Fruit fly (Drosophila melanogaster): Measurements from ENCODE around the gene RpL40.

The RpL40 gene

DNA sequence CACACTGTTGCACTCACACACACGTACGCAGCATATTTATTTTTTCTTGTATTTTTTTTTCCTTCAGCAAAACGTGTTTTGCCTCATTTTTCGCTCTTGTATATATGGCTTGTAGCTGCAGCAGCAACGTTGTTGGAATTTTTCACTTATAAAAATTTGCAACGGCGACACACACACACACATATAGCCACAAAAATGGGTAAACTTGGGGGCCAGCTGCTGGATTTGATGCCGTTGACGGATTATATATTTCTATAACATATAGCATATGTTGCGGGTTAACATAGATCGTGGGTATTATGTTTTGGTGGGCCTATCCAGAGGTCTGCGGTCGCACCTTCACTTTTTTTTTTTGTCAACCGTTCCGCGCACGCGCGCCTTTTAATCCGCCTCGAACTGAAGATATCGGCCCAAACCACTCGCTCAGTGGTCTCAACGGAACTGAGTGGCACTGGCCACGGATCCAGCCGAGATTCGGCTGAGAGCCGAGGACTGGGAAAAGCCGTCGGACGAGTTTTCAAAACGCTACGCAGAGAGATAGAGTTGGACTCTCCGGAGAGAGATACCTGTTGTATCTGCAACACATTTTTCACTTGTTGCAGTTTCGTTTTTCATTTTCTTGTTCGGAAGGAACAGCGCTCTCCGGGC is 6.0 kb upstream of the RpL40 start, which contains the start of gene ft:
Gene ft (minus strand): TSS at position 443 of the 648 bp plus-strand sequence.
- TF ChIP-seq Hr96 (GFP tag; optimal IDR thresholded peaks at IDR 0.05) (no peak), CG12768 (GFP tag; optimal IDR thresholded peaks at IDR 0.05) (no peak), Crg-1 (GFP tag; optimal IDR thresholded peaks at IDR 0.05) (no peak), Clk (GFP tag; optimal IDR thresholded peaks at IDR 0.05) (no peak), cnc (optimal IDR thresholded peaks at IDR 0.05) (no peak), bab1 (GFP tag; optimal IDR thresholded peaks at IDR 0.05) (no peak), pad (GFP tag; optimal IDR thresholded peaks at IDR 0.05) (no peak), cic (GFP tag; optimal IDR thresholded peaks at IDR 0.05) (no peak), kay (GFP tag; ENCODE audit: borderline replicate concordance) (no peak), CG14711 (tag; optimal IDR thresholded peaks at IDR 0.05) (no peak), CG1620 (GFP tag; optimal IDR thresholded peaks at IDR 0.05) (no peak), CG33017 (tag; optimal IDR thresholded peaks at IDR 0.05) (no peak), CG5204 (GFP tag; optimal IDR thresholded peaks at IDR 0.05) (no peak), tj (GFP tag; optimal IDR thresholded peaks at IDR 0.05) (no peak), toe (GFP tag; optimal IDR thresholded peaks at IDR 0.05) (no peak), CG7045 (GFP tag; optimal IDR thresholded peaks at IDR 0.05) (no peak), ovo (GFP tag; optimal IDR thresholded peaks at IDR 0.05) (no peak)

DNA sequence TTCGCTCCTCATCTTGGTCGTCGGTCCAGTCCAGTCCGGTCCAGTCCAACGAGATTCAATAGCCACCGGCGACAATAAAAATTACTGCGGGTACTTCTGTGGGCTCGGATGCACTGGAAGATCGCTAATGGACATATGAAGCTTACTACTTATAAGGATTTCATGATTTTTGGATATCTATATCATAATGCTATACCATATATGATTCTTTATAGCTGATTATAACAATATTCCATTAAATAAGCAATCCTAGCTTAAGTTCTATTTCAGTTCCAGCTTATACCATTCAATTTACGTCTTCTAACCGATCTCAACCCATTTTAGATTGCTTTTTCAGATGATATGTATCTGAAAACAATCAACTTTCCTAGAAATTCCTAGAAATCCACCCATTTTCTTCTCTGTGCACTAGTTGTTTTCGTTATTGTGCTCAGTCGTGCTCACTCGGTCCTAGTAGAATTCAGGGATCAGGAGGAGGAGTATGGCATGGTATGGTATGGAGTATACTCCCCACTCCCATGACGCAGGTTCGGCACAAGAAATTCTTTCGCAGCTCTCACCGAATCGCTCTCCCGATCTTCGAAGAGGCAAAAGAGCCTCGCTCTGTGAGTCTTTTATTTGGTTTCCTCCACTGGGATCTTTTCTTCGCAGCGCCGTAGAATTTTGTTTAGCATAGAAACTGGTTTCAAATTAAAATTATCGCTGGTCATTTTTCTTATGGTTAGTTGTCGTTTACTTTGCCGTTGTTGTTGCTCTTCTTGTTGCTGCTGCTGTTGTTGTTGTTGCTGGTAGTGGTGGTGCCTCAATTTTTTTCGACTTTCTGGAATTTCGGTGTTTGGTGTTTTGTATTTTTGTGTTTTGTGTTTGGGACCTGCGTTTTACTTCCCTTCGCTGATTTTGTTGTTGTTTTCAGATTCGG is 5.2 kb upstream of the RpL40 start:
- TF ChIP-seq CG33017 (tag; optimal IDR thresholded peaks at IDR 0.05): no peak
- TF ChIP-seq CG7101 (tag; optimal IDR thresholded peaks at IDR 0.05): no peak
- TF ChIP-seq CG5204 (GFP tag; optimal IDR thresholded peaks at IDR 0.05): no peak
- no peak for TF ChIP-seq toe (GFP tag; optimal IDR thresholded peaks at IDR 0.05)
- TF ChIP-seq kay (GFP tag; ENCODE audit: borderline replicate concordance): no peak
- no peak for TF ChIP-seq Clk (GFP tag; optimal IDR thresholded peaks at IDR 0.05)
- TF ChIP-seq tj (GFP tag; optimal IDR thresholded peaks at IDR 0.05): no peak
- no peak for TF ChIP-seq CG11617 (GFP tag; optimal IDR thresholded peaks at IDR 0.05)
- TF ChIP-seq CG1620 (GFP tag; optimal IDR thresholded peaks at IDR 0.05): no peak

DNA sequence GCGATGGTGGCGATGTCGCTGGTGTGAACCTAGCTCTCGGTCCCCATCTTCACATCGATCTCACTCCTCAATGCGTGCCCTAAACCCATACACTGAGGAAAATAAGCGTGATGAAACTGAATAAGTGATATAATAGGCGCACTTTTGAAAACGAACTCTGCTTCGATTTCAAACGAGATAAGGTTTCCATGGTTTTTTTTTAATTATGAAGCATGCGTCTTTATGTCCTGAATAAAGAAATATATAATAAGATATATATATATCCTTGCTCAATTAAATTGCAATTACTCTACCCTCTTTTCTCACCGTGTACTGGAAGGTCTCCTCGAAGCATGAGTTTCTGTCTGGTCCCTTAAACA is 4.6 kb upstream of the RpL40 start:
- TF ChIP-seq ovo (GFP tag; optimal IDR thresholded peaks at IDR 0.05) (no peak), cic (GFP tag; optimal IDR thresholded peaks at IDR 0.05) (no peak), bab1 (GFP tag; optimal IDR thresholded peaks at IDR 0.05) (no peak), CG7101 (tag; optimal IDR thresholded peaks at IDR 0.05) (no peak), Hr96 (GFP tag; optimal IDR thresholded peaks at IDR 0.05) (no peak), cnc (optimal IDR thresholded peaks at IDR 0.05) (no peak), kay (GFP tag; ENCODE audit: borderline replicate concordance) (no peak), CG11617 (GFP tag; optimal IDR thresholded peaks at IDR 0.05) (no peak), Clk (GFP tag; optimal IDR thresholded peaks at IDR 0.05) (no peak), Mnt (GFP tag; optimal IDR thresholded peaks at IDR 0.05) (no peak), toe (GFP tag; optimal IDR thresholded peaks at IDR 0.05) (no peak), CG5204 (GFP tag; optimal IDR thresholded peaks at IDR 0.05) (no peak), CG1620 (GFP tag; optimal IDR thresholded peaks at IDR 0.05) (no peak), CG7045 (GFP tag; optimal IDR thresholded peaks at IDR 0.05) (no peak), pad (GFP tag; optimal IDR thresholded peaks at IDR 0.05) (no peak), Crg-1 (GFP tag; optimal IDR thresholded peaks at IDR 0.05) (no peak), CG33017 (tag; optimal IDR thresholded peaks at IDR 0.05) (no peak)

DNA sequence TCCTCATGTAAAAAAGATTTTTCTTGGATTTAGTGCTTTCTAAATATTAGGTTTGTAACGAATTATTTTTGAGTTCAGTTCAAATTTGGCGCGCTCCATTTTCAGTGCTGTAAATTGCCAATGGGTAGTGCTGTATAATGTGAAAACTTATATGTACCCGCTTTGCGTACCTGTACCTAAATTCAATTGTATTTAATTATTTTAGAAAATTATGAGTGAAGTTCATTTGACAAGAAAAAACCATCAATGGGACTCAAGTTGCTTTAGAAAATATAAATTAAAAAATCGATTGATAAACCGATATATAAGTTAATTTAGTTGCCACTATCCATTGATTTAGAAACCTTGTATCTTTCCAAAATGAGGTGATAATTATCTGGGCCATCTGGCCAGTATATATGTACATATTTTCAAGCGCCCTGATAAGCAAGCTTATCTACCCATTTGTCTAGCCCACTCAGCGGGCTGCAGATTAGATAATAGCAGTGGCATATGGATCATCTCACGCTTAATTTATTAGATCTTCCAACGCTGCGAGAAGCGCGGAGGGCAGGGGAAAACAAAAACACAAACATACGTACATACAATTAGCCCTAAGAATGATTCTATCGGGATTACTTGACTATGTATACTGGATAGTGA is 3.2 kb upstream of the RpL40 start:
- TF ChIP-seq tj (GFP tag; optimal IDR thresholded peaks at IDR 0.05) (no peak), CG7101 (tag; optimal IDR thresholded peaks at IDR 0.05) (peak; percentile 64), CG1620 (GFP tag; optimal IDR thresholded peaks at IDR 0.05) (peak; percentile 58), bab1 (GFP tag; optimal IDR thresholded peaks at IDR 0.05) (no peak), Crg-1 (GFP tag; optimal IDR thresholded peaks at IDR 0.05) (peak; percentile 77), CG14711 (tag; optimal IDR thresholded peaks at IDR 0.05) (peak; percentile 26), Clk (GFP tag; optimal IDR thresholded peaks at IDR 0.05) (no peak), pad (GFP tag; optimal IDR thresholded peaks at IDR 0.05) (peak; percentile 62), toe (GFP tag; optimal IDR thresholded peaks at IDR 0.05) (peak; percentile 29), ovo (GFP tag; optimal IDR thresholded peaks at IDR 0.05) (peak; percentile 10), Hr96 (GFP tag; optimal IDR thresholded peaks at IDR 0.05) (no peak), CG33017 (tag; optimal IDR thresholded peaks at IDR 0.05) (peak; percentile 55), CG5204 (GFP tag; optimal IDR thresholded peaks at IDR 0.05) (peak; percentile 46), CG12768 (GFP tag; optimal IDR thresholded peaks at IDR 0.05) (peak; percentile 47), Mnt (GFP tag; optimal IDR thresholded peaks at IDR 0.05) (peak; percentile 56), kay (GFP tag; ENCODE audit: borderline replicate concordance) (peak; percentile 36)

DNA sequence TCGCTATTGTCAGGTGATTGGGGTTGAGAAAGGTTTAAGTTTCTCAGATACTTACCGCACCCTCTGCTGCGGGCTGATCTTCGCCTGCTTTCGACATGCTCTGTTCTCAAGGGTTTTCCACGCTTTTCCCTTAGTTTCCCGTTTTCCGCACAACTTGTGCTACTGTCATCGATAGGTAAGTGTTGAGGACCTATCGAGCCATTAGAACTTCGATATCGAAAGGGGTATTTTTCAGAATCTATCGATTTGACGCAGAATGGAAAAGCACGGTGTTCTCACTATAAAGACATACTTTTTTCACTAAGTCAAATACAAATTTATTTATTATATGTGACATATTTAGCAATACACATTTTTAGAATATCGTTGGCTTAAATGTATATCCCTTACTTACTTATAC is 707 bp upstream of the RpL40 start, which contains the start of gene CG3702:
Gene CG3702 (minus strand): TSS at position 306 of the 400 bp plus-strand sequence.
- TF ChIP-seq toe (GFP tag; optimal IDR thresholded peaks at IDR 0.05) (no peak), bab1 (GFP tag; optimal IDR thresholded peaks at IDR 0.05) (peak; percentile 51), Clk (GFP tag; optimal IDR thresholded peaks at IDR 0.05) (no peak), CG7101 (tag; optimal IDR thresholded peaks at IDR 0.05) (no peak)
